Worm (Caenorhabditis elegans) whole organism, L3 larva: Measurements from ENCODE around the gene miga-1.
A peak's percentile ranks its signal among the peaks of the same experiment; 100 is the strongest.

Experiments used
- ZK546.5 ChIP-seq: sonication (generic microtip); optimal IDR thresholded peaks from 2 replicates; lab custom pipeline; 2017; ENCODE audit warnings: missing biosample characterization, missing genetic modification characterization
- aly-2 ChIP-seq: fragments of 150-350 bp; optimal IDR thresholded peaks from 2 replicates; lab custom pipeline; 2014; ENCODE audit warnings: missing biosample characterization, missing genetic modification characterization
- ama-1 ChIP-seq: fragments of 150-350 bp; optimal IDR thresholded peaks from 2 replicates; lab custom pipeline; 2018
- ceh-16 ChIP-seq: sonication (generic microtip); optimal IDR thresholded peaks from 2 replicates; lab custom pipeline; 2017; ENCODE audit warnings: missing biosample characterization, missing genetic modification characterization
- ceh-28 ChIP-seq: fragments of 150-350 bp; optimal IDR thresholded peaks from 2 replicates; lab custom pipeline; 2014; ENCODE audit warnings: missing biosample characterization, missing genetic modification reagents, missing genetic modification characterization
- ceh-82 ChIP-seq: fragments of 150-350 bp; optimal IDR thresholded peaks from 2 replicates; lab custom pipeline; 2014; ENCODE audit warnings: missing biosample characterization, missing genetic modification characterization
- daf-12 ChIP-seq: fragments of 150-350 bp; optimal IDR thresholded peaks from 2 replicates; lab custom pipeline; 2014; ENCODE audit warnings: missing biosample characterization, missing genetic modification reagents, missing genetic modification characterization
- egl-5 ChIP-seq: fragments of 150-350 bp; optimal IDR thresholded peaks from 2 replicates; lab custom pipeline; 2017; ENCODE audit warnings: missing biosample characterization, missing genetic modification reagents, missing genetic modification characterization, inconsistent platforms
- elt-1 ChIP-seq: fragments of 150-350 bp; optimal IDR thresholded peaks from 2 replicates; lab custom pipeline; 2014; ENCODE audit warnings: missing biosample characterization, missing genetic modification characterization
- elt-2 ChIP-seq: sonication (generic microtip); optimal IDR thresholded peaks from 2 replicates; lab custom pipeline; 2016; ENCODE audit warnings: missing genetic modification reagents, mild to moderate bottlenecking, missing genetic modification characterization, missing compliant biosample characterization
- fkh-10 ChIP-seq: sonication (generic microtip); optimal IDR thresholded peaks from 2 replicates; lab custom pipeline; 2017; ENCODE audit warnings: missing biosample characterization, missing genetic modification reagents, missing genetic modification characterization
- lin-15B ChIP-seq: fragments of 150-350 bp; optimal IDR thresholded peaks from 2 replicates; lab custom pipeline; 2014; ENCODE audit warnings: missing biosample characterization, missing genetic modification characterization
- lin-39 ChIP-seq: fragments of 150-350 bp; optimal IDR thresholded peaks from 2 replicates; lab custom pipeline; 2018; ENCODE audit warnings: missing biosample characterization, missing genetic modification reagents, missing genetic modification characterization
- mdl-1 ChIP-seq: fragments of 150-350 bp; optimal IDR thresholded peaks from 2 replicates; lab custom pipeline; 2014; ENCODE audit warnings: missing biosample characterization, missing genetic modification characterization
- mml-1 ChIP-seq: fragments of 150-350 bp; sonication (generic microtip); optimal IDR thresholded peaks from 3 replicates; lab custom pipeline; 2014; ENCODE audit warnings: missing biosample characterization, missing genetic modification characterization
- nhr-12 ChIP-seq: fragments of 150-350 bp; optimal IDR thresholded peaks from 2 replicates; lab custom pipeline; 2014; ENCODE audit warnings: missing biosample characterization, missing genetic modification characterization
- nhr-23 ChIP-seq: fragments of 150-350 bp; optimal IDR thresholded peaks from 2 replicates; lab custom pipeline; 2014; ENCODE audit warnings: missing biosample characterization, missing genetic modification reagents, missing genetic modification characterization
- nhr-25 ChIP-seq: sonication (generic microtip); optimal IDR thresholded peaks from 2 replicates; lab custom pipeline; 2017; ENCODE audit warnings: missing biosample characterization, missing genetic modification characterization
- nhr-28 ChIP-seq: fragments of 150-350 bp; optimal IDR thresholded peaks from 2 replicates; lab custom pipeline; 2014; ENCODE audit warnings: missing biosample characterization, missing genetic modification characterization
- nhr-43 ChIP-seq: sonication (generic microtip); optimal IDR thresholded peaks from 2 replicates; lab custom pipeline; 2016; ENCODE audit warnings: mild to moderate bottlenecking, missing genetic modification characterization, missing compliant biosample characterization; ENCODE audit not compliant: poor library complexity, severe bottlenecking
- nhr-67 ChIP-seq: fragments of 150-350 bp; optimal IDR thresholded peaks from 2 replicates; lab custom pipeline; 2014; ENCODE audit warnings: missing biosample characterization, missing genetic modification characterization
- nhr-77 ChIP-seq: fragments of 150-350 bp; optimal IDR thresholded peaks from 2 replicates; lab custom pipeline; 2014; ENCODE audit warnings: missing biosample characterization, missing genetic modification characterization
- pha-4 ChIP-seq: fragments of 150-350 bp; optimal IDR thresholded peaks from 2 replicates; lab custom pipeline; 2014; ENCODE audit warnings: missing biosample characterization, missing genetic modification reagents, missing genetic modification characterization
- pqm-1 ChIP-seq: fragments of 150-350 bp; optimal IDR thresholded peaks from 2 replicates; lab custom pipeline; 2017; ENCODE audit warnings: missing biosample characterization, missing genetic modification characterization, inconsistent platforms
- sea-2 ChIP-seq: fragments of 150-350 bp; sonication (generic microtip); optimal IDR thresholded peaks from 4 replicates; lab custom pipeline; 2014; ENCODE audit warnings: missing biosample characterization, missing genetic modification reagents, missing genetic modification characterization
- skn-1 ChIP-seq: fragments of 150-350 bp; optimal IDR thresholded peaks from 2 replicates; lab custom pipeline; 2014; ENCODE audit warnings: missing biosample characterization, missing genetic modification characterization
- unc-62 ChIP-seq: fragments of 150-350 bp; sonication (generic microtip); optimal IDR thresholded peaks from 4 replicates; lab custom pipeline; 2014; ENCODE audit warnings: missing biosample characterization, missing genetic modification reagents, missing genetic modification characterization
- zag-1 ChIP-seq: fragments of 150-350 bp; optimal IDR thresholded peaks from 2 replicates; lab custom pipeline; 2014; ENCODE audit warnings: missing biosample characterization, missing genetic modification characterization

miga-1 gene

ce11 chrV:12441420-12441819, 40.8 kb upstream of the miga-1 start, which contains the start of gene pals-37:
Gene pals-37 (minus strand): TSS chrV:12441520.
- no peak for TF ChIP-seq daf-12 (tag; lab: Kevin White, UChicago)
- TF ChIP-seq nhr-12 (tag; lab: Kevin White, UChicago), result no peak
- TF ChIP-seq lin-15B (tag; lab: Kevin White, UChicago), result no peak
- TF ChIP-seq pqm-1 (tag; lab: Kevin White, UChicago), result no peak
- TF ChIP-seq elt-1 (tag; lab: Kevin White, UChicago), result no peak
- TF ChIP-seq ceh-16 (tag; lab: Kevin White, UChicago), result no peak
- no peak for TF ChIP-seq elt-2 (tag; lab: Kevin White, UChicago)
- TF ChIP-seq fkh-10, result no peak
- no peak for TF ChIP-seq aly-2 (tag; lab: Kevin White, UChicago)
- no peak for TF ChIP-seq pha-4 (tag; lab: Kevin White, UChicago)
- TF ChIP-seq sea-2 (GFP tag; lab: Kevin White, UChicago), result no peak
- no peak for TF ChIP-seq unc-62

DNA sequence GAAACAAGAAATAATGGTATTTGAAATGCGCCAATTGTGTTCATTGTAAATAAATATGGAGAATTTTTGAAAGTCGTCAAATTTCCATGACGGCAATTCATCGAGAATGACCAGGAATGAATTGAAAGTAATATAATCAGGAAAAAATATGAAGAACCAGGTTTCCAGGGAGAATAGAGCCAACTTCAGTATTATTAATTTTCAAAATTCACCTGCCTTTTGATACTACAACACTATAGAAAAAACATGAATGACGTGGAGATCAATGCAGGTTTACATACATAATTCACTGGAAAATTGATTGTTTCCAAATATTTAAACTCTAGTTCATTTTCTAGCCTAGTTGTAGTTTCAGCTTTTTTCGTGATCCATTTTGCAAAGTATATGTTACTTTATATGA, 33.1 kb upstream of the miga-1 start, which contains the start of gene srh-25:
Gene srh-25 (minus strand): TSS at position 101 of the 400 bp plus-strand sequence.
- TF ChIP-seq ZK546.5 (tag; lab: Kevin White, UChicago) (no peak), nhr-77 (no peak), mdl-1 (tag; lab: Kevin White, UChicago) (no peak), nhr-67 (no peak)

- TF ChIP-seq nhr-25 (no peak), ceh-16 (tag; lab: Kevin White, UChicago) (no peak), ceh-28 (tag; lab: Kevin White, UChicago) (no peak), elt-1 (tag; lab: Kevin White, UChicago) (no peak), sea-2 (GFP tag; lab: Kevin White, UChicago) (no peak)
Observed at ce11 chrV:12433105-12433504, 32.4 kb upstream of the miga-1 start.

- TF ChIP-seq nhr-43 (tag; lab: Kevin White, UChicago) (no peak), elt-2 (tag; lab: Kevin White, UChicago) (peak; percentile 48), pqm-1 (tag; lab: Kevin White, UChicago) (peak; percentile 62)
Observed at ce11 chrV:12432111-12432510, 31.5 kb upstream of the miga-1 start, which contains the start of gene C54D10.13. Gene C54D10.13 (minus strand): TSS chrV:12432289.

DNA sequence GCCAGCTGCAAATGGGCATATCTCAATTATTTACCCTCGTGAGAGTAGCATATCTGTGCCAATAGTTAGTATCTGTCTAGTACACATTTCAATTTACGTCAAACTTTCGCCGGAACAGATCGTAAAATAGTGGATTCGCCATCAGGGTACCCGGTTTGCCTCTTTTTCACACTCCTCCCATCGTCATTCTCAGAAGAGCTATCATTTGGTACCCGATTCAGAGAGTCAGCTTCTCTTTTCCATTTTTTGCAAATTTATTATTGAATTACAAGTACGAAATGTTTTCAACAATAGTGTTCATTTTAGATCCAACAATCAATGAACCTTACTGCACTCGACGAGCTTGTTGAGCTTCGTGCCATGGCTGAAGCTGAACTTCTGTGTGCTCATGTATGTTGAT, 28.4 kb upstream of the miga-1 start, which contains the start of gene C54D10.5:
Gene C54D10.5 (plus strand): TSS at position 301 of the 400 bp plus-strand sequence.
- TF ChIP-seq skn-1 (tag; lab: Kevin White, UChicago) (no peak), ama-1 (lab: Kevin White, UChicago) (no peak), nhr-23 (tag; lab: Kevin White, UChicago) (no peak), mml-1 (tag; lab: Kevin White, UChicago) (no peak), nhr-28 (tag; lab: Kevin White, UChicago) (no peak), ceh-28 (tag; lab: Kevin White, UChicago) (no peak), nhr-77 (no peak), nhr-12 (tag; lab: Kevin White, UChicago) (no peak), ceh-16 (tag; lab: Kevin White, UChicago) (no peak), egl-5 (no peak), zag-1 (tag; lab: Kevin White, UChicago) (no peak), pqm-1 (tag; lab: Kevin White, UChicago) (no peak), mdl-1 (tag; lab: Kevin White, UChicago) (no peak), elt-1 (tag; lab: Kevin White, UChicago) (no peak), ceh-82 (no peak)

- TF ChIP-seq ceh-28 (tag; lab: Kevin White, UChicago) (no peak), elt-1 (tag; lab: Kevin White, UChicago) (no peak), unc-62 (no peak), egl-5 (no peak), ceh-82 (no peak), sea-2 (GFP tag; lab: Kevin White, UChicago) (no peak)
- TF ChIP-seq, all 47 proteins: peak for 0
Observed at ce11 chrV:12427826-12428225, 27.2 kb upstream of the miga-1 start.

- TF ChIP-seq elt-2 (tag; lab: Kevin White, UChicago) (no peak), lin-39 (no peak)
- TF ChIP-seq, all 47 proteins: peak for 0
Observed at ce11 chrV:12421360-12421759, 20.7 kb upstream of the miga-1 start.
